Worm (Caenorhabditis elegans): Measurements from ENCODE around the gene lin-23.

DNA sequence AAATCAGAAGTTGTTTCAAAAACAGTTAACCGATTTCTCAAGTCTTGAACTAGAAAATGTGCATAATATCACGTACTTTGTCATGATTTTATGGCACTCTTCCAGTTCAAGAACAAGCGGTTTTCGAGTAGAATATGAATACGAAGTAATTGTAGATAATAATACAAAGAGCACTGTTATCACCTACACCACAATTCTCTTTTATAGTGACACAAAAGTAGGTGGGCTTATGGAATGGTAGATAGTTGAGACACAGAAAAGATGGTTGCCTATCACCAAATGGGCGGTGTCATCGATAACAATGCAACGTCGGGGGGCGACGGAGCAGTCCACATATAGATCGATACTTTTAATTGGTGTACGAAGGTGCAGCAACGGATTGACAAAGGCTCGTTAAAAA, 42.4 kb upstream of the lin-23 start:
- TF ChIP-seq him-1 (tag; optimal IDR thresholded peaks at IDR 0.05) (no peak), W03F9.2 (tag; optimal IDR thresholded peaks at IDR 0.05) (no peak)

Data from whole organism, L4/young adult.